Fruit fly (Drosophila melanogaster) whole organism: ENCODE results near the gene CG14736.

Experiments
- CG8478 ChIP-seq: fragments of >200 bp; optimal IDR thresholded peaks from 2 replicates; lab custom pipeline; 2018; ENCODE audit warnings: inconsistent platforms
- Dll ChIP-seq: fragments of >200 bp; optimal IDR thresholded peaks from 2 replicates; lab custom pipeline; 2017
- EcR ChIP-seq, 2 experiments: fragments of >200 bp; optimal IDR thresholded peaks; 2 replicates each; lab custom pipeline; 2017; ENCODE audit warnings: missing biosample characterization in 2 of 2, missing genetic modification characterization in 2 of 2, missing genetic modification reagents in 2 of 2
- pan ChIP-seq: fragments of >200 bp; optimal IDR thresholded peaks from 2 replicates; lab custom pipeline; 2017
- psq ChIP-seq: fragments of >200 bp; optimal IDR thresholded peaks from 2 replicates; lab custom pipeline; 2017
- usp ChIP-seq: fragments of >200 bp; optimal IDR thresholded peaks from 2 replicates; lab custom pipeline; 2017; ENCODE audit warnings: missing biosample characterization, missing genetic modification characterization, mixed read lengths

- TF ChIP-seq usp (GFP tag; lab: Kevin White, UChicago) (no peak), EcR (GFP tag; optimal IDR thresholded peaks at IDR 0.05; lab: Kevin White, UChicago) (no peak), psq (lab: Kevin White, UChicago) (no peak), pan (no peak), CG8478 (no peak), Dll (lab: Kevin White, UChicago) (no peak)
These were observed 30.0 kb upstream of the CG14736 start, which contains the start of the genes KLHL18 and GCC185 for dm6 chr3R:12010202-12010824.
